Worm (Caenorhabditis elegans) whole organism, young adult: ENCODE results near the gene T07D3.9.

Experiments used
- ama-1 ChIP-seq, 3 experiments: fragments of 150-350 bp in 1 of 3; sonication (generic microtip) in 2 of 3; optimal IDR thresholded peaks; 2 replicates each; lab custom pipeline; 2014 to 2018; ENCODE audit warnings: missing biosample characterization in 2 of 3, missing genetic modification characterization in 2 of 3, missing genetic modification reagents in 2 of 3
- attf-5 ChIP-seq: fragments of 200-800 bp; sonication (Bioruptor generic); optimal IDR thresholded peaks from 2 replicates; lab custom pipeline; 2018; ENCODE audit warnings: mild to moderate bottlenecking, missing genetic modification characterization, missing compliant biosample characterization
- cebp-1 ChIP-seq, 2 experiments: fragments of 200-800 bp in 1 of 2; sonication (Bioruptor generic) in 1 of 2; sonication (generic microtip) in 1 of 2; IDR thresholded peaks in 1 of 2; optimal IDR thresholded peaks in 1 of 2; 2 replicates each; pipeline versions ENCODE4 v1.3.6 to Lab custom; 2017 to 2022; ENCODE audit warnings: missing compliant biosample characterization in 2 of 2, missing genetic modification characterization in 2 of 2, mild to moderate bottlenecking in 1 of 2, missing genetic modification reagents in 1 of 2, moderate library complexity in 1 of 2
- ceh-91 ChIP-seq: fragments of 200-800 bp; sonication (Bioruptor generic); IDR thresholded peaks from 2 replicates; pipeline ENCODE4 v1.3.6; 2022; ENCODE audit warnings: missing genetic modification reagents, missing genetic modification characterization, missing compliant biosample characterization
- lin-54 ChIP-seq: fragments of 200-800 bp; sonication (Bioruptor generic); optimal IDR thresholded peaks from 2 replicates; lab custom pipeline; 2018; ENCODE audit warnings: mild to moderate bottlenecking, missing genetic modification characterization, missing compliant biosample characterization
- nhr-90 ChIP-seq: sonication (generic microtip); optimal IDR thresholded peaks from 2 replicates; lab custom pipeline; 2016; ENCODE audit warnings: missing genotype, mild to moderate bottlenecking, missing genetic modification characterization, missing compliant biosample characterization
- tbp1 ChIP-seq: fragments of 200-800 bp; sonication (Bioruptor generic); optimal IDR thresholded peaks from 2 replicates; lab custom pipeline; 2018; ENCODE audit warnings: mild to moderate bottlenecking, missing genetic modification characterization, missing compliant biosample characterization
- tlf-1 ChIP-seq: fragments of 200-800 bp; sonication (Bioruptor generic); optimal IDR thresholded peaks from 2 replicates; lab custom pipeline; 2018; ENCODE audit warnings: mild to moderate bottlenecking, missing genetic modification characterization, missing compliant biosample characterization

T07D3.9 gene

ce11 chrII:848519-848918 is 52.2 kb downstream of the T07D3.9 start, which contains the start of the genes acdh-9 and F28A10.13 (continued):
- TF ChIP-seq ama-1 (optimal IDR thresholded peaks at IDR 0.05; lab: Kevin White, UChicago) (peak; percentile 41), ama-1 (GFP tag; optimal IDR thresholded peaks at IDR 0.05; lab: Kevin White, UChicago) (no peak), nhr-90 (tag; lab: Kevin White, UChicago) (peak; percentile 0), lin-54 (GFP tag; lab: Kevin White, UChicago) (peak; percentile 31), tlf-1 (peak; percentile 15), cebp-1 (GFP tag; IDR thresholded peaks at IDR 0.05; lab: Robert Waterston, UW) (no peak), cebp-1 (tag; optimal IDR thresholded peaks at IDR 0.05; lab: Kevin White, UChicago) (peak; percentile 73), tbp1 (GFP tag; lab: Kevin White, UChicago) (peak; percentile 35), ceh-91 (GFP tag; lab: Robert Waterston, UW) (no peak), attf-5 (GFP tag; lab: Kevin White, UChicago) (peak; percentile 57)
- TF ChIP-seq, all 124 proteins: peak for 19
